Worm (Caenorhabditis elegans) whole organism, L4 larva: Measurements from ENCODE around the gene gcy-29.

Experiments
- D1046.2 ChIP-seq: fragments of 200-800 bp; sonication (Bioruptor generic); IDR thresholded peaks from 2 replicates; pipeline ENCODE4 v1.3.6; 2022; ENCODE audit warnings: missing genetic modification characterization, missing compliant biosample characterization
- F26F4.8 ChIP-seq: fragments of 200-800 bp; sonication (Bioruptor generic); conservative IDR thresholded peaks from 2 replicates; pipeline ENCODE4 v1.3.6; 2022; ENCODE audit warnings: missing genetic modification characterization, missing compliant biosample characterization
- F37D6.2 ChIP-seq: sonication (generic microtip); optimal IDR thresholded peaks from 2 replicates; lab custom pipeline; 2016; ENCODE audit warnings: mild to moderate bottlenecking, missing genetic modification characterization, missing compliant biosample characterization
- F44E2.7 ChIP-seq: fragments of 200-800 bp; sonication (Bioruptor generic); IDR thresholded peaks from 2 replicates; pipeline ENCODE4 v2.1.2; 2022; ENCODE audit warnings: missing genetic modification characterization, missing compliant biosample characterization
- R02D3.7 ChIP-seq: fragments of 150-350 bp; sonication (generic microtip); optimal IDR thresholded peaks from 3 replicates; lab custom pipeline; 2014; ENCODE audit warnings: missing biosample characterization, missing genetic modification characterization
- Y48G9A.11 ChIP-seq: fragments of 200-800 bp; sonication (Bioruptor generic); IDR thresholded peaks from 2 replicates; pipeline ENCODE4 v1.3.6; 2022; ENCODE audit warnings: missing genetic modification reagents, missing genetic modification characterization, missing compliant biosample characterization
- Y5F2A.4 ChIP-seq: fragments of 200-800 bp; sonication (Bioruptor generic); optimal IDR thresholded peaks from 2 replicates; lab custom pipeline; 2018; ENCODE audit warnings: mild to moderate bottlenecking, missing genetic modification characterization, missing compliant biosample characterization
- Y75B8A.6 ChIP-seq: fragments of 200-800 bp; sonication (Bioruptor generic); IDR thresholded peaks from 2 replicates; pipeline ENCODE4 v1.3.6; 2022; ENCODE audit warnings: missing genetic modification reagents, missing genetic modification characterization, missing compliant biosample characterization
- ZK337.2 ChIP-seq: fragments of 200-800 bp; sonication (Bioruptor generic); IDR thresholded peaks from 2 replicates; pipeline ENCODE4 v1.3.6; 2022; ENCODE audit warnings: missing genetic modification reagents, missing genetic modification characterization, missing compliant biosample characterization
- ZK546.5 ChIP-seq, 2 experiments: sonication (generic microtip); optimal IDR thresholded peaks; 2 replicates each; lab custom pipeline; 2017; ENCODE audit warnings: missing biosample characterization in 2 of 2, missing genetic modification characterization in 2 of 2
- aha-1 ChIP-seq: fragments of 150-350 bp; peaks from one replicate; lab custom pipeline; 2014; ENCODE audit warnings: missing biosample characterization, missing genetic modification characterization
- ama-1 ChIP-seq: fragments of 150-350 bp; optimal IDR thresholded peaks from 2 replicates; lab custom pipeline; 2014; ENCODE audit warnings: inconsistent platforms, mixed read lengths
- ceh-20 ChIP-seq: fragments of 200-800 bp; sonication (Bioruptor generic); IDR thresholded peaks from 2 replicates; pipeline ENCODE4 v1.3.6; 2022; ENCODE audit warnings: missing genetic modification reagents, missing genetic modification characterization, missing compliant biosample characterization
- ces-1 ChIP-seq: fragments of 150-350 bp; sonication (generic microtip); optimal IDR thresholded peaks from 4 replicates; lab custom pipeline; 2014; ENCODE audit warnings: missing biosample characterization, missing genetic modification reagents, missing genetic modification characterization
- cey-2 ChIP-seq: sonication (generic microtip); optimal IDR thresholded peaks from 3 replicates; lab custom pipeline; 2017; ENCODE audit warnings: missing genetic modification characterization, mild to moderate bottlenecking, missing compliant biosample characterization, antibody characterized with exemption, borderline replicate concordance; ENCODE audit not compliant: insufficient read depth
- daf-8 ChIP-seq: fragments of 200-800 bp; sonication (Bioruptor generic); IDR thresholded peaks from 2 replicates; pipeline ENCODE4 v1.3.6; 2022; ENCODE audit warnings: missing genetic modification characterization, missing compliant biosample characterization
- dmd-8 ChIP-seq: fragments of 200-800 bp; sonication (Bioruptor generic); IDR thresholded peaks from 2 replicates; pipeline ENCODE4 v1.3.6; 2022; ENCODE audit warnings: missing genetic modification characterization, missing compliant biosample characterization
- dpl-1 ChIP-seq: fragments of 150-350 bp; optimal IDR thresholded peaks from 2 replicates; lab custom pipeline; 2014; ENCODE audit warnings: missing biosample characterization, missing genetic modification reagents, missing genetic modification characterization
- fos-1 ChIP-seq: fragments of 150-350 bp; optimal IDR thresholded peaks from 2 replicates; lab custom pipeline; 2014; ENCODE audit warnings: missing biosample characterization, missing genetic modification characterization
- gei-8 ChIP-seq: fragments of 200-800 bp; sonication (Bioruptor generic); optimal IDR thresholded peaks from 2 replicates; lab custom pipeline; 2018; ENCODE audit warnings: mild to moderate bottlenecking, missing genetic modification characterization, missing compliant biosample characterization
- hif-1 ChIP-seq, 2 experiments: sonication (generic microtip); optimal IDR thresholded peaks; 2 replicates each; lab custom pipeline; 2016 to 2017; ENCODE audit warnings: missing compliant biosample characterization in 2 of 2, missing genetic modification characterization in 2 of 2, missing genetic modification reagents in 2 of 2, missing genotype in 2 of 2, mild to moderate bottlenecking in 1 of 2
- hlh-30 ChIP-seq: sonication (generic microtip); optimal IDR thresholded peaks from 2 replicates; lab custom pipeline; 2017; ENCODE audit warnings: antibody characterized with exemption, mild to moderate bottlenecking, missing genetic modification characterization, missing compliant biosample characterization; ENCODE audit not compliant: insufficient read depth
- lim-7 ChIP-seq: fragments of 200-800 bp; sonication (Bioruptor generic); IDR thresholded peaks from 2 replicates; pipeline ENCODE4 v1.3.6; 2022; ENCODE audit warnings: missing genetic modification characterization, missing compliant biosample characterization
- lin-1 ChIP-seq: fragments of 200-800 bp; sonication (Bioruptor generic); IDR thresholded peaks from 2 replicates; pipeline ENCODE4 v1.3.6; 2022; ENCODE audit warnings: missing genetic modification reagents, missing genetic modification characterization, missing compliant biosample characterization
- lin-13 ChIP-seq: fragments of 150-350 bp; optimal IDR thresholded peaks from 2 replicates; lab custom pipeline; 2014; ENCODE audit warnings: missing biosample characterization, missing genetic modification reagents, missing genetic modification characterization
- lin-29 ChIP-seq: fragments of 200-800 bp; sonication (Bioruptor generic); IDR thresholded peaks from 2 replicates; pipeline ENCODE4 v1.3.6; 2022; ENCODE audit warnings: missing genetic modification reagents, missing genetic modification characterization, missing compliant biosample characterization
- lin-38 ChIP-seq: fragments of 200-800 bp; sonication (Bioruptor generic); IDR thresholded peaks from 2 replicates; pipeline ENCODE4 v1.3.6; 2022; ENCODE audit warnings: missing genetic modification reagents, missing genetic modification characterization, missing compliant biosample characterization
- lir-3 ChIP-seq: sonication (generic microtip); optimal IDR thresholded peaks from 2 replicates; lab custom pipeline; 2016; ENCODE audit warnings: mild to moderate bottlenecking, missing genetic modification characterization, missing compliant biosample characterization
- lsy-2 ChIP-seq, 2 experiments: fragments of 150-350 bp in 1 of 2; sonication (generic microtip) in 1 of 2; optimal IDR thresholded peaks; 2 replicates each; lab custom pipeline; 2014 to 2017; ENCODE audit warnings: missing biosample characterization in 2 of 2, missing genetic modification characterization in 2 of 2
- madf-5 ChIP-seq, 2 experiments: fragments of 200-800 bp; sonication (Bioruptor generic); IDR thresholded peaks; 2 replicates each; pipeline ENCODE4 v1.3.6; 2022; ENCODE audit warnings: missing compliant biosample characterization in 2 of 2, missing genetic modification characterization in 2 of 2
- mdl-1 ChIP-seq, 2 experiments: fragments of 150-350 bp in 1 of 2; sonication (generic microtip) in 1 of 2; optimal IDR thresholded peaks; 2 replicates each; lab custom pipeline; 2014 to 2017; ENCODE audit warnings: missing biosample characterization in 2 of 2, missing genetic modification characterization in 2 of 2
- mdt-29 ChIP-seq: fragments of 200-800 bp; sonication (Bioruptor generic); IDR thresholded peaks from 2 replicates; pipeline ENCODE4 v1.3.6; 2022; ENCODE audit warnings: missing genetic modification reagents, missing genetic modification characterization, missing compliant biosample characterization
- mxl-2 ChIP-seq: fragments of 200-800 bp; sonication (Bioruptor generic); conservative IDR thresholded peaks from 2 replicates; pipeline ENCODE4 v1.3.6; 2022; ENCODE audit warnings: missing genetic modification reagents, missing genetic modification characterization, missing compliant biosample characterization
- mxl-3 ChIP-seq: fragments of 200-800 bp; sonication (Bioruptor generic); optimal IDR thresholded peaks from 2 replicates; lab custom pipeline; 2018; ENCODE audit warnings: mild to moderate bottlenecking, missing genetic modification characterization, missing compliant biosample characterization
- nhr-11 ChIP-seq: fragments of 150-350 bp; optimal IDR thresholded peaks from 2 replicates; lab custom pipeline; 2014; ENCODE audit warnings: missing biosample characterization, missing genetic modification characterization
- nhr-111 ChIP-seq: fragments of 200-800 bp; sonication (Bioruptor generic); optimal IDR thresholded peaks from 2 replicates; lab custom pipeline; 2018; ENCODE audit warnings: mild to moderate bottlenecking, missing genetic modification characterization, missing compliant biosample characterization
- nhr-28 ChIP-seq: fragments of 150-350 bp; optimal IDR thresholded peaks from 2 replicates; lab custom pipeline; 2014; ENCODE audit warnings: missing biosample characterization, missing genetic modification characterization
- nhr-6 ChIP-seq: fragments of 150-350 bp; optimal IDR thresholded peaks from 2 replicates; lab custom pipeline; 2014; ENCODE audit warnings: missing biosample characterization, missing genetic modification characterization
- nhr-77 ChIP-seq: fragments of 150-350 bp; optimal IDR thresholded peaks from 2 replicates; lab custom pipeline; 2014; ENCODE audit warnings: missing biosample characterization, missing genetic modification characterization
- pha-4 ChIP-seq, 2 experiments: fragments of 150-350 bp in 1 of 2; fragments of 200-800 bp in 1 of 2; sonication (Bioruptor generic) in 1 of 2; IDR thresholded peaks in 1 of 2; optimal IDR thresholded peaks in 1 of 2; 2 replicates each; pipeline versions ENCODE4 v1.3.6 to Lab custom; 2014 to 2022; ENCODE audit warnings: missing genetic modification characterization in 2 of 2, missing genetic modification reagents in 2 of 2, missing biosample characterization in 1 of 2, missing compliant biosample characterization in 1 of 2
- php-3 ChIP-seq: fragments of 200-800 bp; sonication (Bioruptor generic); IDR thresholded peaks from 2 replicates; pipeline ENCODE4 v1.3.6; 2022; ENCODE audit warnings: missing genetic modification reagents, missing genetic modification characterization, missing compliant biosample characterization
- pqm-1 ChIP-seq: sonication (generic microtip); optimal IDR thresholded peaks from 2 replicates; lab custom pipeline; 2017; ENCODE audit warnings: missing biosample characterization, missing genetic modification characterization
- rbr-2 ChIP-seq: sonication (generic microtip); optimal IDR thresholded peaks from 2 replicates; lab custom pipeline; 2016; ENCODE audit warnings: missing genotype, missing genetic modification characterization, missing compliant biosample characterization
- saeg-2 ChIP-seq: fragments of 200-800 bp; sonication (Bioruptor generic); IDR thresholded peaks from 2 replicates; pipeline ENCODE4 v1.3.6; 2022; ENCODE audit warnings: missing genetic modification reagents, missing genetic modification characterization, missing compliant biosample characterization
- sdz-12 ChIP-seq: fragments of 200-800 bp; sonication (Bioruptor generic); optimal IDR thresholded peaks from 2 replicates; lab custom pipeline; 2018; ENCODE audit warnings: mild to moderate bottlenecking, missing genetic modification characterization, missing compliant biosample characterization
- set-16 ChIP-seq: fragments of 200-800 bp; sonication (Bioruptor generic); IDR thresholded peaks from 2 replicates; pipeline ENCODE4 v1.3.6; 2022; ENCODE audit warnings: missing genetic modification reagents, missing genetic modification characterization, missing compliant biosample characterization
- skn-1 ChIP-seq: fragments of 150-350 bp; optimal IDR thresholded peaks from 2 replicates; lab custom pipeline; 2014; ENCODE audit warnings: missing biosample characterization, missing genetic modification characterization
- snpc-1.2 ChIP-seq: fragments of 200-800 bp; sonication (Bioruptor generic); IDR thresholded peaks from 2 replicates; pipeline ENCODE4 v1.3.6; 2022; ENCODE audit warnings: missing genetic modification reagents, missing genetic modification characterization, missing compliant biosample characterization
- snpc-4 ChIP-seq: fragments of 150-350 bp; optimal IDR thresholded peaks from 2 replicates; lab custom pipeline; 2014; ENCODE audit warnings: missing biosample characterization, missing genetic modification characterization
- unc-39 ChIP-seq: sonication (generic microtip); optimal IDR thresholded peaks from 2 replicates; lab custom pipeline; 2017; ENCODE audit warnings: missing biosample characterization, missing genetic modification characterization
- zag-1 ChIP-seq: fragments of 150-350 bp; optimal IDR thresholded peaks from 2 replicates; lab custom pipeline; 2014; ENCODE audit warnings: missing biosample characterization, missing genetic modification characterization
- zfp-2 ChIP-seq: sonication (generic microtip); optimal IDR thresholded peaks from 2 replicates; lab custom pipeline; 2016; ENCODE audit warnings: mild to moderate bottlenecking, missing genetic modification characterization, missing compliant biosample characterization

gcy-29 gene

ce11 chrII:14598367-14598766 lies 49.8 kb upstream of the gcy-29 start (continued):
- no peak for TF ChIP-seq set-16 (GFP tag; lab: Robert Waterston, UW)
- no peak for TF ChIP-seq zag-1 (tag; lab: Kevin White, UChicago)
- TF ChIP-seq mdl-1 (tag; optimal IDR thresholded peaks at IDR 0.05; lab: Kevin White, UChicago) = peak in 1 of 2 experiments; percentile 75
- TF ChIP-seq Y5F2A.4 (GFP tag; lab: Kevin White, UChicago) = no peak
- no peak for TF ChIP-seq F37D6.2 (tag; lab: Kevin White, UChicago)
- TF ChIP-seq nhr-77 (tag; lab: Kevin White, UChicago) = peak; percentile 95
- peak; percentile 37 for TF ChIP-seq lin-13 (GFP tag; lab: Kevin White, UChicago)
- no peak for TF ChIP-seq madf-5 (GFP tag; IDR thresholded peaks at IDR 0.05; lab: Robert Waterston, UW)
- TF ChIP-seq ama-1 (lab: Kevin White, UChicago) = no peak
- TF ChIP-seq D1046.2 (GFP tag; lab: Robert Waterston, UW) = no peak
- TF ChIP-seq mxl-3 (GFP tag; lab: Kevin White, UChicago) = no peak
- no peak for TF ChIP-seq Y75B8A.6 (GFP tag; lab: Robert Waterston, UW)
- peak; percentile 62; the same call in 1 of the 2 replicates for TF ChIP-seq mxl-2 (GFP tag; lab: Robert Waterston, UW)
- no peak for TF ChIP-seq lin-38 (GFP tag; lab: Robert Waterston, UW)
- TF ChIP-seq mdt-29 (GFP tag; lab: Robert Waterston, UW) = peak; percentile 92
- peak; percentile 45 for TF ChIP-seq pqm-1 (tag; lab: Kevin White, UChicago)
- TF ChIP-seq ZK546.5 (tag; optimal IDR thresholded peaks at IDR 0.05; lab: Kevin White, UChicago) = no peak
- TF ChIP-seq saeg-2 (GFP tag; lab: Robert Waterston, UW) = no peak
- no peak for TF ChIP-seq ceh-20 (GFP tag; lab: Robert Waterston, UW)
- TF ChIP-seq F44E2.7 (GFP tag; lab: Robert Waterston, UW) = no peak
- TF ChIP-seq lsy-2 (tag; optimal IDR thresholded peaks at IDR 0.05; lab: Kevin White, UChicago) = peak in 1 of 2 experiments; percentile 86
- peak; percentile 23; the same call in 1 of the 2 replicates for TF ChIP-seq pha-4 (GFP tag; IDR thresholded peaks at IDR 0.05; lab: Robert Waterston, UW)
- no peak for TF ChIP-seq pha-4 (tag; optimal IDR thresholded peaks at IDR 0.05; lab: Kevin White, UChicago)
- TF ChIP-seq nhr-11 (tag; lab: Kevin White, UChicago) = peak; percentile 92
- TF ChIP-seq hlh-30 (tag; lab: Kevin White, UChicago) = peak; percentile 97
- TF ChIP-seq nhr-111 (GFP tag; lab: Kevin White, UChicago) = no peak
- TF ChIP-seq sdz-12 (GFP tag; lab: Kevin White, UChicago) = no peak
- no peak for TF ChIP-seq lim-7 (GFP tag; lab: Robert Waterston, UW)
- TF ChIP-seq snpc-1.2 = no peak
- no peak for TF ChIP-seq lin-29 (GFP tag; lab: Robert Waterston, UW)
- TF ChIP-seq daf-8 (GFP tag; lab: Robert Waterston, UW) = no peak
- no peak for TF ChIP-seq unc-39 (tag; lab: Kevin White, UChicago)
- peak; percentile 58; the same call in 1 of the 2 replicates for TF ChIP-seq lin-1 (GFP tag; lab: Robert Waterston, UW)
- TF ChIP-seq R02D3.7 (tag; lab: Kevin White, UChicago) = no peak
- TF ChIP-seq aha-1 (tag; lab: Kevin White, UChicago) = peak; percentile 95
- TF ChIP-seq nhr-6 (tag; lab: Kevin White, UChicago) = peak; percentile 41
- TF ChIP-seq cey-2 (tag; lab: Kevin White, UChicago) = no peak
- TF ChIP-seq ZK337.2 (GFP tag; lab: Robert Waterston, UW) = no peak
- no peak for TF ChIP-seq gei-8 (GFP tag; lab: Kevin White, UChicago)
- TF ChIP-seq F26F4.8 (GFP tag; lab: Robert Waterston, UW) = no peak
- TF ChIP-seq hif-1 (tag; optimal IDR thresholded peaks at IDR 0.05; lab: Kevin White, UChicago) = peak; percentile 36 to 76
- TF ChIP-seq snpc-4 (tag; lab: Kevin White, UChicago) = no peak
- TF ChIP-seq fos-1 (tag; lab: Kevin White, UChicago) = no peak
- TF ChIP-seq lir-3 (tag; lab: Kevin White, UChicago) = no peak
- peak; percentile 81 for TF ChIP-seq nhr-28 (tag; lab: Kevin White, UChicago)
- TF ChIP-seq skn-1 (tag; lab: Kevin White, UChicago) = no peak
- peak; percentile 21 for TF ChIP-seq dpl-1 (GFP tag; lab: Kevin White, UChicago)
- peak; percentile 51 for TF ChIP-seq php-3
- no peak for TF ChIP-seq rbr-2 (tag; lab: Kevin White, UChicago)
- TF ChIP-seq dmd-8 (GFP tag; lab: Robert Waterston, UW) = no peak
- TF ChIP-seq ces-1 (GFP tag; lab: Kevin White, UChicago) = no peak
- TF ChIP-seq Y48G9A.11 (GFP tag; lab: Robert Waterston, UW) = no peak
- no peak for TF ChIP-seq zfp-2
